Worm (Caenorhabditis elegans) whole organism, L1 larva: ENCODE data around the gene Y27F2A.10.
A peak's percentile ranks its signal among the peaks of the same experiment; 100 is the strongest.
"Not testable (repeated sequence)": the region's sequence is repeated elsewhere in the genome, so short reads cannot be mapped to it uniquely, and the experiment has no call there.

Experiments used
- F16B12.6 ChIP-seq: fragments of 150-350 bp; optimal IDR thresholded peaks from 2 replicates; lab custom pipeline; 2014; ENCODE audit warnings: missing biosample characterization, missing genetic modification characterization
- alr-1 ChIP-seq: fragments of 200-800 bp; sonication (Bioruptor generic); optimal IDR thresholded peaks from 2 replicates; lab custom pipeline; 2018; ENCODE audit warnings: borderline replicate concordance, mild to moderate bottlenecking, missing genetic modification characterization, missing compliant biosample characterization
- ama-1 ChIP-seq: fragments of 150-350 bp; optimal IDR thresholded peaks from 2 replicates; lab custom pipeline; 2014
- blmp-1 ChIP-seq: fragments of 150-350 bp; optimal IDR thresholded peaks from 2 replicates; lab custom pipeline; 2014; ENCODE audit warnings: missing biosample characterization, missing genetic modification characterization
- ceh-8 ChIP-seq: fragments of 200-800 bp; sonication (Bioruptor generic); optimal IDR thresholded peaks from 2 replicates; lab custom pipeline; 2018; ENCODE audit warnings: mild to moderate bottlenecking, missing genetic modification characterization, moderate library complexity, missing compliant biosample characterization
- ceh-82 ChIP-seq, 3 experiments: fragments of 150-350 bp in 1 of 3; sonication (generic microtip) in 2 of 3; optimal IDR thresholded peaks; 2 replicates each; lab custom pipeline; 2014 to 2017; ENCODE audit warnings: missing biosample characterization in 3 of 3, missing genetic modification characterization in 3 of 3
- ceh-88 ChIP-seq: fragments of 200-800 bp; sonication (Bioruptor generic); IDR thresholded peaks from 2 replicates; pipeline ENCODE4 v1.3.6; 2022; ENCODE audit warnings: missing genetic modification characterization, missing compliant biosample characterization
- dpl-1 ChIP-seq, 3 experiments: fragments of 150-350 bp in 2 of 3; sonication (generic microtip) in 1 of 3; optimal IDR thresholded peaks; 2 replicates each; lab custom pipeline; 2014 to 2017; ENCODE audit warnings: missing biosample characterization in 3 of 3, missing genetic modification characterization in 3 of 3, missing genetic modification reagents in 3 of 3
- efl-1 ChIP-seq, 4 experiments: fragments of 150-350 bp; optimal IDR thresholded peaks in 3 of 4; peaks in 1 of 4; 1 replicate in 1 of 4; 2 replicates in 3 of 4; lab custom pipeline; 2014; ENCODE audit warnings: missing biosample characterization in 2 of 4, missing genetic modification characterization in 2 of 4, missing genetic modification reagents in 2 of 4
- efl-3 ChIP-seq: fragments of 200-800 bp; sonication (Bioruptor generic); optimal IDR thresholded peaks from 2 replicates; lab custom pipeline; 2018; ENCODE audit warnings: mild to moderate bottlenecking, missing genetic modification characterization, missing compliant biosample characterization
- egl-13 ChIP-seq: sonication (generic microtip); optimal IDR thresholded peaks from 2 replicates; lab custom pipeline; 2016; ENCODE audit warnings: missing genotype, missing genetic modification reagents, missing genetic modification characterization, missing compliant biosample characterization
- ets-5 ChIP-seq: fragments of 200-800 bp; sonication (Bioruptor generic); IDR thresholded peaks from 2 replicates; pipeline ENCODE4 v1.3.6; 2022; ENCODE audit warnings: missing genetic modification characterization, missing compliant biosample characterization
- fkh-10 ChIP-seq: sonication (generic microtip); optimal IDR thresholded peaks from 2 replicates; lab custom pipeline; 2017; ENCODE audit warnings: missing biosample characterization, missing genetic modification reagents, missing genetic modification characterization
- grh-1 ChIP-seq: fragments of 200-800 bp; sonication (Bioruptor generic); IDR thresholded peaks from 2 replicates; pipeline ENCODE4 v1.3.6; 2022; ENCODE audit warnings: missing genetic modification reagents, missing genetic modification characterization, missing compliant biosample characterization
- hpl-2 ChIP-seq: fragments of 150-350 bp; optimal IDR thresholded peaks from 2 replicates; lab custom pipeline; 2014; ENCODE audit warnings: missing biosample characterization, missing genetic modification reagents, missing genetic modification characterization
- irx-1 ChIP-seq: sonication (generic microtip); optimal IDR thresholded peaks from 2 replicates; lab custom pipeline; 2016; ENCODE audit warnings: missing genetic modification characterization, missing compliant biosample characterization
- isw-1 ChIP-seq: fragments of 200-800 bp; sonication (Bioruptor generic); IDR thresholded peaks from 2 replicates; pipeline ENCODE4 v1.3.6; 2022; ENCODE audit warnings: missing genetic modification characterization, missing compliant biosample characterization
- lin-35 ChIP-seq, 2 experiments: fragments of 150-350 bp; optimal IDR thresholded peaks; 2 replicates each; lab custom pipeline; 2014; ENCODE audit warnings: missing biosample characterization in 2 of 2, missing genetic modification characterization in 2 of 2, missing genetic modification reagents in 2 of 2
- lsy-2 ChIP-seq, 2 experiments: fragments of 150-350 bp; optimal IDR thresholded peaks; 2 replicates each; lab custom pipeline; 2014; ENCODE audit warnings: missing biosample characterization in 2 of 2, missing genetic modification characterization in 2 of 2
- mdl-1 ChIP-seq, 2 experiments: fragments of 150-350 bp; optimal IDR thresholded peaks; 2 replicates each; lab custom pipeline; 2014 to 2017; ENCODE audit warnings: missing biosample characterization in 2 of 2, missing genetic modification characterization in 2 of 2, inconsistent platforms in 1 of 2
- mep-1 ChIP-seq: fragments of 150-350 bp; optimal IDR thresholded peaks from 2 replicates; lab custom pipeline; 2014; ENCODE audit warnings: missing biosample characterization, missing genetic modification characterization
- nhr-11 ChIP-seq: fragments of 150-350 bp; optimal IDR thresholded peaks from 2 replicates; lab custom pipeline; 2014; ENCODE audit warnings: missing biosample characterization, missing genetic modification characterization
- nhr-20 ChIP-seq: sonication (generic microtip); optimal IDR thresholded peaks from 2 replicates; lab custom pipeline; 2016; ENCODE audit warnings: mild to moderate bottlenecking, missing genetic modification characterization, missing compliant biosample characterization
- nhr-28 ChIP-seq: fragments of 150-350 bp; optimal IDR thresholded peaks from 2 replicates; lab custom pipeline; 2014; ENCODE audit warnings: missing biosample characterization, missing genetic modification characterization
- nhr-84 ChIP-seq: sonication (generic microtip); optimal IDR thresholded peaks from 2 replicates; lab custom pipeline; 2017; ENCODE audit warnings: missing biosample characterization, missing genetic modification characterization
- nhr-85 ChIP-seq: sonication (generic microtip); peaks from one replicate; lab custom pipeline; 2016; ENCODE audit warnings: missing genetic modification characterization, inconsistent platforms, missing compliant biosample characterization
- pax-3 ChIP-seq: fragments of 200-800 bp; sonication (Bioruptor generic); optimal IDR thresholded peaks from 2 replicates; lab custom pipeline; 2018; ENCODE audit warnings: mild to moderate bottlenecking, missing genetic modification characterization, moderate library complexity, missing compliant biosample characterization
- rnt-1 ChIP-seq: sonication (generic microtip); optimal IDR thresholded peaks from 2 replicates; lab custom pipeline; 2016; ENCODE audit warnings: mild to moderate bottlenecking, missing genetic modification characterization, moderate library complexity, missing compliant biosample characterization
- skn-1 ChIP-seq: fragments of 150-350 bp; optimal IDR thresholded peaks from 2 replicates; lab custom pipeline; 2014; ENCODE audit warnings: missing biosample characterization, missing genetic modification characterization
- snpc-4 ChIP-seq: fragments of 150-350 bp; optimal IDR thresholded peaks from 2 replicates; lab custom pipeline; 2014; ENCODE audit warnings: missing biosample characterization, missing genetic modification characterization
- snu-23 ChIP-seq: sonication (generic microtip); optimal IDR thresholded peaks from 2 replicates; lab custom pipeline; 2016; ENCODE audit warnings: missing genetic modification characterization, missing compliant biosample characterization
- sox-4 ChIP-seq: sonication (generic microtip); optimal IDR thresholded peaks from 2 replicates; lab custom pipeline; 2016; ENCODE audit warnings: missing genetic modification characterization, missing compliant biosample characterization
- sup-37 ChIP-seq: fragments of 200-800 bp; sonication (Bioruptor generic); optimal IDR thresholded peaks from 2 replicates; lab custom pipeline; 2018; ENCODE audit warnings: mild to moderate bottlenecking, missing genetic modification characterization, missing compliant biosample characterization
- swsn-7 ChIP-seq: sonication (generic microtip); optimal IDR thresholded peaks from 2 replicates; lab custom pipeline; 2016; ENCODE audit warnings: missing genetic modification characterization, missing compliant biosample characterization
- unc-98 ChIP-seq: fragments of 200-800 bp; sonication (Bioruptor generic); IDR thresholded peaks from 2 replicates; pipeline ENCODE4 v1.3.6; 2022; ENCODE audit warnings: missing genetic modification characterization, missing compliant biosample characterization
- xbp-1 ChIP-seq: sonication (generic microtip); optimal IDR thresholded peaks from 2 replicates; lab custom pipeline; 2016; ENCODE audit warnings: missing genetic modification characterization, missing compliant biosample characterization
- ztf-11 ChIP-seq, 2 experiments: sonication (generic microtip); optimal IDR thresholded peaks; 2 replicates each; lab custom pipeline; 2016 to 2017; ENCODE audit warnings: missing genetic modification characterization in 2 of 2, missing biosample characterization in 1 of 2, missing compliant biosample characterization in 1 of 2
- ztf-4 ChIP-seq: fragments of 150-350 bp; optimal IDR thresholded peaks from 2 replicates; lab custom pipeline; 2014; ENCODE audit warnings: missing biosample characterization, missing genetic modification characterization

Y27F2A.10 gene

DNA sequence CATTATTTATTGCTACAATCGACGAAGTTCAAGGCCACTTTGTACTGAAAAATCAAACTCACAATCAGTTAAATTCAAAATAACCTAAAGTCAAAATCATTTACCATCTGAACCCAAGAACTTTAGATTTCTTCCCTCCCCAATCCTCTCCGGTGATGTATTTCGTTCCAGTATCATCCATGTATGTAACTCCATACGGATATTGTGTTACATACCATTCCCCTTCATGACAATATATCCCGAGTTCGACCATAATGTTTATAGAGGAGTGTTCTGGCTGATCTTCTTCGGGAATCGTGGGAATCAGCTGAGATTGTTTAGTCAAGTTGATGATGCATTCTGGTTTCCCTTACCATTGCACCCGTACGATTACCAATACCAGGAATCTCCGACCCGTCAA, 23.7 kb downstream of the Y27F2A.10 start:
- no peak for TF ChIP-seq ceh-8 (GFP tag; lab: Kevin White, UChicago)

DNA sequence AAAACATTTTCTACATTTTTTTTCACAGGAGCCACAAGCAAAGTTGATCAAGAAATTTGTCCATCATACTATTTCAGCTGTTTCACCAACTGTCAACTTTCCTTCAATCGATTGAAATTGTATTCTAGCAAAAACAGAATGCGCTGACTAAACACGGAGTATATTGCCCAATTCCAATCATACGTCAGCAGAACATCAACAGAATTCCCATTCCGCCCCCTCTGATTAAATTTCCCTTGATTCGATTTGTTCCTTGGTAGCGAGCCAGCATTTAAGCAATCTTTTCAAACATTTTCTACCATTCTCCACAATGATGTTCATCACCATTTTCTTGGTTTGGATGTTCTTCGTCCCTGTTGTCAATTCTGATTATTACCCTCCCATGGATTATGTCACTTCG, 26.2 kb downstream of the Y27F2A.10 start, which contains the start of gene T10D4.15:
T10D4.15 (plus strand) TSS at position 301 of the 400 bp plus-strand sequence.
- TF ChIP-seq sox-4 (tag; lab: Kevin White, UChicago) (no peak), pax-3 (tag; lab: Kevin White, UChicago) (no peak), ama-1 (lab: Kevin White, UChicago) (no peak), grh-1 (GFP tag; lab: Robert Waterston, UW) (no peak), egl-13 (tag; lab: Kevin White, UChicago) (no peak), isw-1 (GFP tag; lab: Robert Waterston, UW) (no peak)

DNA sequence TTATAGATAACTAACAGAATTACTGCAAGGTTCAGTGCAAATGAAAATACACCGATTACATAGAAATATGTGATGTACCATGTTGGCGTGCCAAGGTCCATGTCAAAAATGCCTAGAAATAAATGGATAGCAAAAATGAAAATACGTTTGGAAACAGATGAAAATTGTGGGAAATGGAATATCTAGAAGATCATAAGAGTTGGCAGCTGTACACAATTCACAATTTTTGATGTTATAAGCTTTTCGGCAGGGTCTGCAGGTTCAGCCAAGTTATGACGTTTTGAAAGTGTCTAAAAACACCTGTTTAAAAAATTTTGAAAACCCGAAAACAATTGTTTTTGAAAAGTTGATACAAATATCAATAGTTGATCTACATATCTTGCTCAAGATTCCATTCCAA, 27.5 kb downstream of the Y27F2A.10 start, which contains the start of gene sri-43:
sri-43 (minus strand) TSS at position 101 of the 400 bp plus-strand sequence.
- TF ChIP-seq nhr-84 (tag; lab: Kevin White, UChicago); ets-5 (GFP tag; lab: Robert Waterston, UW); egl-13 (tag; lab: Kevin White, UChicago): not testable (repeated sequence)

DNA sequence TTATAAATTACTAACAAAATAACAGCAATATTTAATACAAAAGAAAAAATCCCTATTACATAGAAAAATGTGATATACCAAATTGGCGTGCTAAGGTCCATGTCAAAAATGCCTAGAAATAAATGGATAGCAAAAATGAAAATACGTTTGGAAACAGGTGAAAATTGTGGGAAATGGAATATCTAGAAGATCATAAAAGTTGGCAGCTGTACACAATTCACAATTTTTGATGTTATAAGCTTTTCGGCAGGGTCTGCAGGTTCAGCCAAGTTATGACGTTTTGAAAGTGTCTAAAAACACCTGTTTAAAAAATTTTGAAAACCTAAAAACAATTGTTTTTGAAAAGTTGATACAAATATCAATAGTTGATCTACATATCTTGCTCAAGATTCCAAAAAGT, 29.2 kb downstream of the Y27F2A.10 start, which contains the start of gene sri-42:
sri-42 (minus strand) TSS at position 101 of the 400 bp plus-strand sequence.
- TF ChIP-seq ceh-82 (tag; optimal IDR thresholded peaks at IDR 0.05; lab: Kevin White, UChicago); alr-1 (tag; lab: Kevin White, UChicago); efl-3 (GFP tag; lab: Kevin White, UChicago): not testable (repeated sequence)

DNA sequence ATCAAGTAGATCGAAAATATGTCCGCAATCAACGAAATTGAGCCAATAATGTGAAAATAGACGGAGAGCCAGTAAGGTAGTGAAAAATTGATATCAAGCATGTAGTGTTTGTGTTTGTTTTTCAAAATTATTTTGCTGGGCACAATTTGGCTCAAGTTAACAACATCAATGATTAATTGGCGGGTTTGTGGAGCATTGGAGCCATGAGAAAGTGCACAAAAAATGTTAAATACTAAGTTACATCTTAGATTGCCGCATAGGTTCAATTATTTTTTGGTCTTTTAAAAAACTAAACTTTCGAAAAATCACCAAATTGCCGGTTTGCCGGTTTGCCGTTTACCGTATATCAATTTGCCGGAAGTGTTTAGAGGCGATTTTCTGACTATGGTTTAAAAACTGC, 34.3 kb downstream of the Y27F2A.10 start, which contains the start of gene sri-54:
sri-54 (minus strand) TSS at position 101 of the 400 bp plus-strand sequence.
- no peak for TF ChIP-seq nhr-11
- no peak for TF ChIP-seq sox-4 (tag; lab: Kevin White, UChicago)
- TF ChIP-seq unc-98 = no peak
- no peak for TF ChIP-seq irx-1 (tag; lab: Kevin White, UChicago)
- no peak for TF ChIP-seq ztf-11 (tag; optimal IDR thresholded peaks at IDR 0.05; lab: Kevin White, UChicago)
- TF ChIP-seq mep-1 = no peak
- TF ChIP-seq ceh-88 (GFP tag; lab: Robert Waterston, UW) = no peak
- TF ChIP-seq fkh-10 (GFP tag; lab: Kevin White, UChicago) = no peak
- TF ChIP-seq ztf-4 (tag; lab: Kevin White, UChicago) = no peak

DNA sequence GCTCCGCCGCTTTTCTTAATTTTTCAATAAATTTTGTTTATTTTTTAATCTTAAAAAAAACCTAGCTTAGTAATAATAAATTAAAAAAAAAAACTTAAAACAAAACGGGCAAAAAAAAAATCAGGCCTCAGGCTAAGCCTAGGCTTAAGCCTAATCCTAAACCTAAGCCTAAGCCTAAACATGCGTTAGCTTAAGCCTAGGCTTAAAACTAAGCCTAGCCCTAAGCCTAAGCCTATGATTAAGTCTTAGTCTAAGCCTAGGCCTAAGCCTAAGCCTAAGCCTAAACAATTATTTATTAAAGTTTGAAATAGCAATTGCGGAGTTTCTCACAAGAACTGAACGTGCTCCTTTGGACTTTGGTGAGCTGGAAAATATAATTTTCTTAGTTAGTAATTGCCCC, 36.8 kb downstream of the Y27F2A.10 start:
- no peak for TF ChIP-seq pax-3 (tag; lab: Kevin White, UChicago)
- no peak for TF ChIP-seq sup-37 (GFP tag; lab: Kevin White, UChicago)

DNA sequence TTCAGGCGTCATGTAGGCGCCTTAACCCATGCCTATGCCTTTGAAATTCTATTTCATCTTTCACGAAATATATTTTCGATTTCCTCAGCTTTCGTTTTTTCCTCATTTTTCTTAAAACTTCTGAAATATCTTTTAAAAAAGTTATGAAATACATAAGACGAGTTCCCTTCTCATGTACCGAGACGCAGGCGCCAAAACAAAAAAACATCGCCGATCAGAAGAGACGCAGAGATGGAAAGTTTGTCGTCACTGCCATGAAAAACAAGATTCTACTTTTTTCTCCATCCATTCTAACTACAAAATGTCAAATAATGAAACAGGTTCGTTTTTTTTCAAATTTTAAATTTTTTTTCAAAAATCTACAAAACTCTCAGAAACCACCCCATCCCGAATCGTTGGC, 43.1 kb downstream of the Y27F2A.10 start, which contains the start of gene chil-24:
chil-24 (plus strand) TSS at position 156 of the 400 bp plus-strand sequence.
- TF ChIP-seq blmp-1 (peak; percentile 21), dpl-1 (GFP tag; optimal IDR thresholded peaks at IDR 0.05; lab: Kevin White, UChicago) (peak in 2 of 3 experiments; percentile 9 to 11), ceh-8 (GFP tag; lab: Kevin White, UChicago) (no peak), nhr-28 (tag; lab: Kevin White, UChicago) (no peak), ceh-82 (tag; optimal IDR thresholded peaks at IDR 0.05; lab: Kevin White, UChicago) (no peak), nhr-11 (no peak), irx-1 (tag; lab: Kevin White, UChicago) (no peak), snu-23 (GFP tag; lab: Kevin White, UChicago) (peak; percentile 44), rnt-1 (tag; lab: Kevin White, UChicago) (peak; percentile 61), skn-1 (peak; percentile 45), xbp-1 (no peak), hpl-2 (GFP tag; lab: Kevin White, UChicago) (peak; percentile 12), mep-1 (peak; percentile 33), mdl-1 (tag; optimal IDR thresholded peaks at IDR 0.05; lab: Kevin White, UChicago) (peak in 1 of 2 experiments; percentile 16), efl-1 (optimal IDR thresholded peaks at IDR 0.05; lab: Kevin White, UChicago) (peak; percentile 56 to 68), efl-1 (GFP tag; optimal IDR thresholded peaks at IDR 0.05 in 1 of 2; lab: Kevin White, UChicago) (peak; percentile 14 to 92), unc-98 (no peak), swsn-7 (peak; percentile 5), lsy-2 (tag; optimal IDR thresholded peaks at IDR 0.05; lab: Kevin White, UChicago) (peak in 1 of 2 experiments; percentile 36), nhr-20 (tag; lab: Kevin White, UChicago) (peak; percentile 53), grh-1 (GFP tag; lab: Robert Waterston, UW) (no peak), snpc-4 (tag; lab: Kevin White, UChicago) (peak; percentile 16), nhr-85 (peak; percentile 77), sup-37 (GFP tag; lab: Kevin White, UChicago) (no peak), F16B12.6 (tag; lab: Kevin White, UChicago) (peak; percentile 13), lin-35 (GFP tag; optimal IDR thresholded peaks at IDR 0.05; lab: Kevin White, UChicago) (peak in 1 of 2 experiments; percentile 59)
